Worm (Caenorhabditis elegans) whole organism, L4 larva: Measurements from ENCODE around the gene srg-60.
A peak's percentile ranks its signal among the peaks of the same experiment; 100 is the strongest.

Experiments
- F26F4.8 ChIP-seq: fragments of 200-800 bp; sonication (Bioruptor generic); conservative IDR thresholded peaks from 2 replicates; pipeline ENCODE4 v1.3.6; 2022; ENCODE audit warnings: missing genetic modification characterization, missing compliant biosample characterization
- F49E8.2 ChIP-seq: sonication (generic microtip); optimal IDR thresholded peaks from 2 replicates; lab custom pipeline; 2016; ENCODE audit warnings: missing compliant biosample characterization, mild to moderate bottlenecking, missing genetic modification characterization, borderline replicate concordance
- Y105C5A.15 ChIP-seq: fragments of 200-800 bp; sonication (Bioruptor generic); IDR thresholded peaks from 2 replicates; pipeline ENCODE4 v1.3.6; 2022; ENCODE audit warnings: missing genetic modification characterization, missing compliant biosample characterization
- ama-1 ChIP-seq: fragments of 150-350 bp; optimal IDR thresholded peaks from 2 replicates; lab custom pipeline; 2014; ENCODE audit warnings: inconsistent platforms, mixed read lengths
- arid-1 ChIP-seq: fragments of 200-800 bp; sonication (Bioruptor generic); conservative IDR thresholded peaks from 2 replicates; pipeline ENCODE4 v1.3.6; 2022; ENCODE audit warnings: missing genetic modification reagents, missing genetic modification characterization, missing compliant biosample characterization
- ceh-28 ChIP-seq: fragments of 150-350 bp; optimal IDR thresholded peaks from 2 replicates; lab custom pipeline; 2014; ENCODE audit warnings: missing biosample characterization, missing genetic modification reagents, missing genetic modification characterization
- daf-16 ChIP-seq, 3 experiments: sonication (generic microtip); optimal IDR thresholded peaks; 2 replicates each; lab custom pipeline; 2016 to 2017; ENCODE audit warnings: missing genetic modification characterization in 3 of 3, missing genetic modification reagents in 3 of 3, mild to moderate bottlenecking in 2 of 3, missing compliant biosample characterization in 2 of 3, missing biosample characterization in 1 of 3, moderate library complexity in 1 of 3
- daf-19 ChIP-seq: fragments of 200-800 bp; sonication (Bioruptor generic); conservative IDR thresholded peaks from 2 replicates; pipeline ENCODE4 v1.3.6; 2022; ENCODE audit warnings: missing genetic modification characterization, missing compliant biosample characterization
- dmd-6 ChIP-seq: fragments of 200-800 bp; sonication (Bioruptor generic); IDR thresholded peaks from 2 replicates; pipeline ENCODE4 v1.3.6; 2022; ENCODE audit warnings: missing genetic modification reagents, missing genetic modification characterization, missing compliant biosample characterization
- dpl-1 ChIP-seq: fragments of 150-350 bp; optimal IDR thresholded peaks from 2 replicates; lab custom pipeline; 2014; ENCODE audit warnings: missing biosample characterization, missing genetic modification reagents, missing genetic modification characterization
- dve-1 ChIP-seq: sonication (generic microtip); optimal IDR thresholded peaks from 2 replicates; lab custom pipeline; 2017; ENCODE audit warnings: antibody characterized with exemption, mild to moderate bottlenecking, missing genetic modification characterization, missing compliant biosample characterization; ENCODE audit not compliant: insufficient read depth
- egl-43 ChIP-seq: fragments of 200-800 bp; sonication (Bioruptor generic); IDR thresholded peaks from 2 replicates; pipeline ENCODE4 v1.3.6; 2022; ENCODE audit warnings: missing genetic modification reagents, missing genetic modification characterization, missing compliant biosample characterization
- fkh-10 ChIP-seq: fragments of 150-350 bp; optimal IDR thresholded peaks from 2 replicates; lab custom pipeline; 2014; ENCODE audit warnings: missing biosample characterization, missing genetic modification reagents, missing genetic modification characterization
- fos-1 ChIP-seq: fragments of 150-350 bp; optimal IDR thresholded peaks from 2 replicates; lab custom pipeline; 2014; ENCODE audit warnings: missing biosample characterization, missing genetic modification characterization
- hif-1 ChIP-seq, 2 experiments: sonication (generic microtip); optimal IDR thresholded peaks; 2 replicates each; lab custom pipeline; 2016 to 2017; ENCODE audit warnings: missing compliant biosample characterization in 2 of 2, missing genetic modification characterization in 2 of 2, missing genetic modification reagents in 2 of 2, missing genotype in 2 of 2, mild to moderate bottlenecking in 1 of 2
- hlh-11 ChIP-seq: fragments of 200-800 bp; sonication (Bioruptor generic); optimal IDR thresholded peaks from 2 replicates; lab custom pipeline; 2018; ENCODE audit warnings: mild to moderate bottlenecking, missing genetic modification characterization, missing compliant biosample characterization
- hlh-30 ChIP-seq: sonication (generic microtip); optimal IDR thresholded peaks from 2 replicates; lab custom pipeline; 2017; ENCODE audit warnings: antibody characterized with exemption, mild to moderate bottlenecking, missing genetic modification characterization, missing compliant biosample characterization; ENCODE audit not compliant: insufficient read depth
- hmg-1.1 ChIP-seq: fragments of 200-800 bp; sonication (Bioruptor generic); IDR thresholded peaks from 2 replicates; pipeline ENCODE4 v1.3.6; 2022; ENCODE audit warnings: missing genetic modification reagents, missing genetic modification characterization, missing compliant biosample characterization
- lim-7 ChIP-seq: fragments of 200-800 bp; sonication (Bioruptor generic); IDR thresholded peaks from 2 replicates; pipeline ENCODE4 v1.3.6; 2022; ENCODE audit warnings: missing genetic modification characterization, missing compliant biosample characterization
- lin-1 ChIP-seq: fragments of 200-800 bp; sonication (Bioruptor generic); IDR thresholded peaks from 2 replicates; pipeline ENCODE4 v1.3.6; 2022; ENCODE audit warnings: missing genetic modification reagents, missing genetic modification characterization, missing compliant biosample characterization
- lin-29 ChIP-seq: fragments of 200-800 bp; sonication (Bioruptor generic); IDR thresholded peaks from 2 replicates; pipeline ENCODE4 v1.3.6; 2022; ENCODE audit warnings: missing genetic modification reagents, missing genetic modification characterization, missing compliant biosample characterization
- lin-38 ChIP-seq: fragments of 200-800 bp; sonication (Bioruptor generic); IDR thresholded peaks from 2 replicates; pipeline ENCODE4 v1.3.6; 2022; ENCODE audit warnings: missing genetic modification reagents, missing genetic modification characterization, missing compliant biosample characterization
- lir-3 ChIP-seq: sonication (generic microtip); optimal IDR thresholded peaks from 2 replicates; lab custom pipeline; 2016; ENCODE audit warnings: mild to moderate bottlenecking, missing genetic modification characterization, missing compliant biosample characterization
- lsy-2 ChIP-seq, 2 experiments: fragments of 150-350 bp in 1 of 2; sonication (generic microtip) in 1 of 2; optimal IDR thresholded peaks; 2 replicates each; lab custom pipeline; 2014 to 2017; ENCODE audit warnings: missing biosample characterization in 2 of 2, missing genetic modification characterization in 2 of 2
- mdl-1 ChIP-seq, 2 experiments: fragments of 150-350 bp in 1 of 2; sonication (generic microtip) in 1 of 2; optimal IDR thresholded peaks; 2 replicates each; lab custom pipeline; 2014 to 2017; ENCODE audit warnings: missing biosample characterization in 2 of 2, missing genetic modification characterization in 2 of 2
- mep-1 ChIP-seq: fragments of 150-350 bp; sonication (generic microtip); optimal IDR thresholded peaks from 3 replicates; lab custom pipeline; 2014; ENCODE audit warnings: missing biosample characterization, missing genetic modification characterization
- mes-2 ChIP-seq: sonication (generic microtip); optimal IDR thresholded peaks from 2 replicates; lab custom pipeline; 2016; ENCODE audit warnings: missing genotype, mild to moderate bottlenecking, missing genetic modification characterization, missing compliant biosample characterization; ENCODE audit not compliant: poor library complexity, severe bottlenecking
- mxl-3 ChIP-seq: fragments of 200-800 bp; sonication (Bioruptor generic); optimal IDR thresholded peaks from 2 replicates; lab custom pipeline; 2018; ENCODE audit warnings: mild to moderate bottlenecking, missing genetic modification characterization, missing compliant biosample characterization
- nhr-28 ChIP-seq: fragments of 150-350 bp; optimal IDR thresholded peaks from 2 replicates; lab custom pipeline; 2014; ENCODE audit warnings: missing biosample characterization, missing genetic modification characterization
- nhr-48 ChIP-seq: sonication (generic microtip); optimal IDR thresholded peaks from 2 replicates; lab custom pipeline; 2016; ENCODE audit warnings: mild to moderate bottlenecking, missing genetic modification characterization, missing compliant biosample characterization
- nhr-6 ChIP-seq: fragments of 150-350 bp; optimal IDR thresholded peaks from 2 replicates; lab custom pipeline; 2014; ENCODE audit warnings: missing biosample characterization, missing genetic modification characterization
- nhr-76 ChIP-seq: fragments of 150-350 bp; optimal IDR thresholded peaks from 2 replicates; lab custom pipeline; 2014; ENCODE audit warnings: missing biosample characterization, missing genetic modification characterization
- nhr-77 ChIP-seq: fragments of 150-350 bp; optimal IDR thresholded peaks from 2 replicates; lab custom pipeline; 2014; ENCODE audit warnings: missing biosample characterization, missing genetic modification characterization
- rbr-2 ChIP-seq: sonication (generic microtip); optimal IDR thresholded peaks from 2 replicates; lab custom pipeline; 2016; ENCODE audit warnings: missing genotype, missing genetic modification characterization, missing compliant biosample characterization
- saeg-2 ChIP-seq: fragments of 200-800 bp; sonication (Bioruptor generic); IDR thresholded peaks from 2 replicates; pipeline ENCODE4 v1.3.6; 2022; ENCODE audit warnings: missing genetic modification reagents, missing genetic modification characterization, missing compliant biosample characterization
- sdz-12 ChIP-seq: fragments of 200-800 bp; sonication (Bioruptor generic); optimal IDR thresholded peaks from 2 replicates; lab custom pipeline; 2018; ENCODE audit warnings: mild to moderate bottlenecking, missing genetic modification characterization, missing compliant biosample characterization
- set-16 ChIP-seq: fragments of 200-800 bp; sonication (Bioruptor generic); IDR thresholded peaks from 2 replicates; pipeline ENCODE4 v1.3.6; 2022; ENCODE audit warnings: missing genetic modification reagents, missing genetic modification characterization, missing compliant biosample characterization
- snpc-4 ChIP-seq: fragments of 150-350 bp; optimal IDR thresholded peaks from 2 replicates; lab custom pipeline; 2014; ENCODE audit warnings: missing biosample characterization, missing genetic modification characterization
- spr-3 ChIP-seq: fragments of 200-800 bp; sonication (Bioruptor generic); optimal IDR thresholded peaks from 2 replicates; lab custom pipeline; 2018; ENCODE audit warnings: mild to moderate bottlenecking, missing genetic modification characterization, missing compliant biosample characterization
- tag-97 ChIP-seq: fragments of 200-800 bp; sonication (Bioruptor generic); IDR thresholded peaks from 2 replicates; pipeline ENCODE4 v1.3.6; 2022; ENCODE audit warnings: missing genetic modification characterization, missing compliant biosample characterization
- tra-1 ChIP-seq: fragments of 200-800 bp; sonication (Bioruptor generic); IDR thresholded peaks from 2 replicates; pipeline ENCODE4 v1.3.6; 2022; ENCODE audit warnings: missing genetic modification reagents, missing genetic modification characterization, missing compliant biosample characterization
- unc-130 ChIP-seq: sonication (generic microtip); optimal IDR thresholded peaks from 2 replicates; lab custom pipeline; 2016; ENCODE audit warnings: missing genetic modification reagents, missing genetic modification characterization, missing compliant biosample characterization

The srg-60 gene

ce11 chrV:2695935-2696334 is 26.5 kb downstream of the srg-60 start, which contains the start of gene Y45G12B.3:
Gene Y45G12B.3 (minus strand): TSS chrV:2696254.
- no peak for TF ChIP-seq ceh-28 (tag; lab: Kevin White, UChicago)
- TF ChIP-seq set-16 (GFP tag; lab: Robert Waterston, UW) = peak; percentile 86
- 0 out of 2 replicates have a peak, but pooled peaks have one; percentile 35 for TF ChIP-seq egl-43 (GFP tag; lab: Robert Waterston, UW)

ce11 chrV:2694389-2694788 is 28.1 kb downstream of the srg-60 start, which contains the start of gene Y45G12B.2:
Gene Y45G12B.2 (plus strand): TSS chrV:2694771.
- TF ChIP-seq lin-38 (GFP tag; lab: Robert Waterston, UW) (peak; percentile 80), nhr-77 (peak; percentile 72), hmg-1.1 (peak; percentile 64; the same call in 1 of the 2 replicates), mxl-3 (GFP tag; lab: Kevin White, UChicago) (peak; percentile 40), daf-19 (no peak), mdl-1 (tag; optimal IDR thresholded peaks at IDR 0.05; lab: Kevin White, UChicago) (peak in 1 of 2 experiments; percentile 57), ama-1 (peak; percentile 55), hif-1 (tag; optimal IDR thresholded peaks at IDR 0.05; lab: Kevin White, UChicago) (peak in 1 of 2 experiments; percentile 53), dpl-1 (peak; percentile 72), saeg-2 (GFP tag; lab: Robert Waterston, UW) (no peak), mep-1 (tag; lab: Kevin White, UChicago) (peak; percentile 63), nhr-6 (no peak), hlh-11 (peak; percentile 44), dve-1 (tag; lab: Kevin White, UChicago) (peak; percentile 54), hlh-30 (tag; lab: Kevin White, UChicago) (peak; percentile 78), lim-7 (GFP tag; lab: Robert Waterston, UW) (0 out of 2 replicates have a peak, but pooled peaks have one; percentile 21), nhr-28 (tag; lab: Kevin White, UChicago) (peak; percentile 71), daf-16 (GFP tag; optimal IDR thresholded peaks at IDR 0.05; lab: Kevin White, UChicago) (no peak), daf-16 (tag; optimal IDR thresholded peaks at IDR 0.05; lab: Kevin White, UChicago) (peak; percentile 30), arid-1 (GFP tag; lab: Robert Waterston, UW) (0 out of 2 replicates have a peak, but pooled peaks have one; percentile 29), F49E8.2 (peak; percentile 17), lin-29 (no peak), rbr-2 (tag; lab: Kevin White, UChicago) (peak; percentile 31), lsy-2 (tag; optimal IDR thresholded peaks at IDR 0.05; lab: Kevin White, UChicago) (peak; percentile 95 to 99), Y105C5A.15 (GFP tag; lab: Robert Waterston, UW) (no peak), unc-130 (GFP tag; lab: Kevin White, UChicago) (peak; percentile 11), F26F4.8 (GFP tag; lab: Robert Waterston, UW) (no peak), spr-3 (GFP tag; lab: Kevin White, UChicago) (no peak), mes-2 (peak; percentile 85), dmd-6 (GFP tag; lab: Robert Waterston, UW) (0 out of 2 replicates have a peak, but pooled peaks have one; percentile 17)

- TF ChIP-seq lin-38 (GFP tag; lab: Robert Waterston, UW) = peak; percentile 60
Measured at ce11 chrV:2691703-2692102, 30.8 kb downstream of the srg-60 start.

- TF ChIP-seq lin-1 (GFP tag; lab: Robert Waterston, UW) (no peak), sdz-12 (GFP tag; lab: Kevin White, UChicago) (no peak), fos-1 (tag; lab: Kevin White, UChicago) (no peak), nhr-77 (no peak), rbr-2 (tag; lab: Kevin White, UChicago) (no peak), snpc-4 (no peak), lir-3 (no peak), nhr-48 (tag; lab: Kevin White, UChicago) (no peak), tra-1 (GFP tag; lab: Robert Waterston, UW) (no peak), egl-43 (GFP tag; lab: Robert Waterston, UW) (no peak), fkh-10 (GFP tag; lab: Kevin White, UChicago) (no peak), nhr-76 (tag; lab: Kevin White, UChicago) (no peak), dmd-6 (GFP tag; lab: Robert Waterston, UW) (no peak), tag-97 (GFP tag; lab: Robert Waterston, UW) (no peak)
Measured at ce11 chrV:2690948-2691347, 31.5 kb downstream of the srg-60 start.
